Worm (Caenorhabditis elegans) whole organism, L4 larva: ENCODE measurements around the gene C39E6.2.

Experiments used
- D1046.2 ChIP-seq: fragments of 200-800 bp; sonication (Bioruptor generic); IDR thresholded peaks from 2 replicates; pipeline ENCODE4 v1.3.6; 2022; ENCODE audit warnings: missing genetic modification characterization, missing compliant biosample characterization
- F10B5.3 ChIP-seq: sonication (generic microtip); optimal IDR thresholded peaks from 2 replicates; lab custom pipeline; 2016; ENCODE audit warnings: mild to moderate bottlenecking, missing genetic modification characterization, missing compliant biosample characterization
- F44E2.7 ChIP-seq: fragments of 200-800 bp; sonication (Bioruptor generic); IDR thresholded peaks from 2 replicates; pipeline ENCODE4 v2.1.2; 2022; ENCODE audit warnings: missing genetic modification characterization, missing compliant biosample characterization
- F49E8.2 ChIP-seq: sonication (generic microtip); optimal IDR thresholded peaks from 2 replicates; lab custom pipeline; 2016; ENCODE audit warnings: missing compliant biosample characterization, mild to moderate bottlenecking, missing genetic modification characterization, borderline replicate concordance
- T26A8.4 ChIP-seq: fragments of 200-800 bp; sonication (Bioruptor generic); IDR thresholded peaks from 2 replicates; pipeline ENCODE4 v1.3.6; 2022; ENCODE audit warnings: missing genetic modification characterization, missing compliant biosample characterization
- Y105C5A.15 ChIP-seq: fragments of 200-800 bp; sonication (Bioruptor generic); IDR thresholded peaks from 2 replicates; pipeline ENCODE4 v1.3.6; 2022; ENCODE audit warnings: missing genetic modification characterization, missing compliant biosample characterization
- Y48G9A.11 ChIP-seq: fragments of 200-800 bp; sonication (Bioruptor generic); IDR thresholded peaks from 2 replicates; pipeline ENCODE4 v1.3.6; 2022; ENCODE audit warnings: missing genetic modification reagents, missing genetic modification characterization, missing compliant biosample characterization
- Y5F2A.4 ChIP-seq: fragments of 200-800 bp; sonication (Bioruptor generic); optimal IDR thresholded peaks from 2 replicates; lab custom pipeline; 2018; ENCODE audit warnings: mild to moderate bottlenecking, missing genetic modification characterization, missing compliant biosample characterization
- Y75B8A.6 ChIP-seq: fragments of 200-800 bp; sonication (Bioruptor generic); IDR thresholded peaks from 2 replicates; pipeline ENCODE4 v1.3.6; 2022; ENCODE audit warnings: missing genetic modification reagents, missing genetic modification characterization, missing compliant biosample characterization
- ama-1 ChIP-seq: fragments of 150-350 bp; optimal IDR thresholded peaks from 2 replicates; lab custom pipeline; 2014; ENCODE audit warnings: inconsistent platforms, mixed read lengths
- arid-1 ChIP-seq: fragments of 200-800 bp; sonication (Bioruptor generic); conservative IDR thresholded peaks from 2 replicates; pipeline ENCODE4 v1.3.6; 2022; ENCODE audit warnings: missing genetic modification reagents, missing genetic modification characterization, missing compliant biosample characterization
- attf-4 ChIP-seq: sonication (generic microtip); optimal IDR thresholded peaks from 3 replicates; lab custom pipeline; 2017; ENCODE audit warnings: missing biosample characterization, missing genetic modification characterization
- ceh-20 ChIP-seq: fragments of 200-800 bp; sonication (Bioruptor generic); IDR thresholded peaks from 2 replicates; pipeline ENCODE4 v1.3.6; 2022; ENCODE audit warnings: missing genetic modification reagents, missing genetic modification characterization, missing compliant biosample characterization
- ceh-32 ChIP-seq: sonication (generic microtip); optimal IDR thresholded peaks from 2 replicates; lab custom pipeline; 2016; ENCODE audit warnings: mild to moderate bottlenecking, missing genetic modification characterization, missing compliant biosample characterization; ENCODE audit not compliant: poor library complexity
- ceh-62 ChIP-seq: sonication (generic microtip); optimal IDR thresholded peaks from 2 replicates; lab custom pipeline; 2017; ENCODE audit warnings: missing biosample characterization, missing genetic modification characterization
- ceh-82 ChIP-seq: sonication (generic microtip); optimal IDR thresholded peaks from 2 replicates; lab custom pipeline; 2017; ENCODE audit warnings: missing biosample characterization, missing genetic modification characterization
- ctbp-1 ChIP-seq: fragments of 200-800 bp; sonication (Bioruptor generic); IDR thresholded peaks from 2 replicates; pipeline ENCODE4 v1.3.6; 2022; ENCODE audit warnings: missing genetic modification reagents, missing genetic modification characterization, missing compliant biosample characterization
- daf-12 ChIP-seq: fragments of 150-350 bp; optimal IDR thresholded peaks from 2 replicates; lab custom pipeline; 2014; ENCODE audit warnings: missing biosample characterization, missing genetic modification reagents, missing genetic modification characterization
- daf-16 ChIP-seq, 3 experiments: sonication (generic microtip); optimal IDR thresholded peaks; 2 replicates each; lab custom pipeline; 2016 to 2017; ENCODE audit warnings: missing genetic modification characterization in 3 of 3, missing genetic modification reagents in 3 of 3, mild to moderate bottlenecking in 2 of 3, missing compliant biosample characterization in 2 of 3, missing biosample characterization in 1 of 3, moderate library complexity in 1 of 3
- daf-8 ChIP-seq: fragments of 200-800 bp; sonication (Bioruptor generic); IDR thresholded peaks from 2 replicates; pipeline ENCODE4 v1.3.6; 2022; ENCODE audit warnings: missing genetic modification characterization, missing compliant biosample characterization
- dmd-6 ChIP-seq: fragments of 200-800 bp; sonication (Bioruptor generic); IDR thresholded peaks from 2 replicates; pipeline ENCODE4 v1.3.6; 2022; ENCODE audit warnings: missing genetic modification reagents, missing genetic modification characterization, missing compliant biosample characterization
- dmd-8 ChIP-seq: fragments of 200-800 bp; sonication (Bioruptor generic); IDR thresholded peaks from 2 replicates; pipeline ENCODE4 v1.3.6; 2022; ENCODE audit warnings: missing genetic modification characterization, missing compliant biosample characterization
- dmd-9 ChIP-seq: fragments of 200-800 bp; sonication (Bioruptor generic); IDR thresholded peaks from 2 replicates; pipeline ENCODE4 v1.3.6; 2022; ENCODE audit warnings: missing genetic modification reagents, missing genetic modification characterization, missing compliant biosample characterization
- dpl-1 ChIP-seq: fragments of 150-350 bp; optimal IDR thresholded peaks from 2 replicates; lab custom pipeline; 2014; ENCODE audit warnings: missing biosample characterization, missing genetic modification reagents, missing genetic modification characterization
- duxl-1 ChIP-seq: sonication (generic microtip); optimal IDR thresholded peaks from 2 replicates; lab custom pipeline; 2016; ENCODE audit warnings: mild to moderate bottlenecking, missing genetic modification characterization, moderate library complexity, missing compliant biosample characterization; ENCODE audit not compliant: poor library complexity
- egl-27 ChIP-seq: sonication (generic microtip); optimal IDR thresholded peaks from 3 replicates; lab custom pipeline; 2017; ENCODE audit warnings: missing biosample characterization, missing genetic modification reagents, missing genetic modification characterization
- fkh-10 ChIP-seq: fragments of 150-350 bp; optimal IDR thresholded peaks from 2 replicates; lab custom pipeline; 2014; ENCODE audit warnings: missing biosample characterization, missing genetic modification reagents, missing genetic modification characterization
- fos-1 ChIP-seq: fragments of 150-350 bp; optimal IDR thresholded peaks from 2 replicates; lab custom pipeline; 2014; ENCODE audit warnings: missing biosample characterization, missing genetic modification characterization
- gei-8 ChIP-seq: fragments of 200-800 bp; sonication (Bioruptor generic); optimal IDR thresholded peaks from 2 replicates; lab custom pipeline; 2018; ENCODE audit warnings: mild to moderate bottlenecking, missing genetic modification characterization, missing compliant biosample characterization
- hif-1 ChIP-seq, 2 experiments: sonication (generic microtip); optimal IDR thresholded peaks; 2 replicates each; lab custom pipeline; 2016 to 2017; ENCODE audit warnings: missing compliant biosample characterization in 2 of 2, missing genetic modification characterization in 2 of 2, missing genetic modification reagents in 2 of 2, missing genotype in 2 of 2, mild to moderate bottlenecking in 1 of 2
- hlh-11 ChIP-seq: fragments of 200-800 bp; sonication (Bioruptor generic); optimal IDR thresholded peaks from 2 replicates; lab custom pipeline; 2018; ENCODE audit warnings: mild to moderate bottlenecking, missing genetic modification characterization, missing compliant biosample characterization
- hmg-1.1 ChIP-seq: fragments of 200-800 bp; sonication (Bioruptor generic); IDR thresholded peaks from 2 replicates; pipeline ENCODE4 v1.3.6; 2022; ENCODE audit warnings: missing genetic modification reagents, missing genetic modification characterization, missing compliant biosample characterization
- jun-1 ChIP-seq: fragments of 150-350 bp; optimal IDR thresholded peaks from 2 replicates; lab custom pipeline; 2014; ENCODE audit warnings: missing biosample characterization, missing genetic modification reagents, missing genetic modification characterization
- lim-7 ChIP-seq: fragments of 200-800 bp; sonication (Bioruptor generic); IDR thresholded peaks from 2 replicates; pipeline ENCODE4 v1.3.6; 2022; ENCODE audit warnings: missing genetic modification characterization, missing compliant biosample characterization
- lin-38 ChIP-seq: fragments of 200-800 bp; sonication (Bioruptor generic); IDR thresholded peaks from 2 replicates; pipeline ENCODE4 v1.3.6; 2022; ENCODE audit warnings: missing genetic modification reagents, missing genetic modification characterization, missing compliant biosample characterization
- madf-5 ChIP-seq, 2 experiments: fragments of 200-800 bp; sonication (Bioruptor generic); IDR thresholded peaks; 2 replicates each; pipeline ENCODE4 v1.3.6; 2022; ENCODE audit warnings: missing compliant biosample characterization in 2 of 2, missing genetic modification characterization in 2 of 2
- nhr-102 ChIP-seq: sonication (generic microtip); optimal IDR thresholded peaks from 2 replicates; lab custom pipeline; 2016; ENCODE audit warnings: mild to moderate bottlenecking, missing genetic modification characterization, moderate library complexity, missing compliant biosample characterization
- nhr-11 ChIP-seq: fragments of 150-350 bp; optimal IDR thresholded peaks from 2 replicates; lab custom pipeline; 2014; ENCODE audit warnings: missing biosample characterization, missing genetic modification characterization
- nhr-48 ChIP-seq: sonication (generic microtip); optimal IDR thresholded peaks from 2 replicates; lab custom pipeline; 2016; ENCODE audit warnings: mild to moderate bottlenecking, missing genetic modification characterization, missing compliant biosample characterization
- nhr-76 ChIP-seq: fragments of 150-350 bp; optimal IDR thresholded peaks from 2 replicates; lab custom pipeline; 2014; ENCODE audit warnings: missing biosample characterization, missing genetic modification characterization
- nhr-77 ChIP-seq: fragments of 150-350 bp; optimal IDR thresholded peaks from 2 replicates; lab custom pipeline; 2014; ENCODE audit warnings: missing biosample characterization, missing genetic modification characterization
- pha-4 ChIP-seq, 2 experiments: fragments of 150-350 bp in 1 of 2; fragments of 200-800 bp in 1 of 2; sonication (Bioruptor generic) in 1 of 2; IDR thresholded peaks in 1 of 2; optimal IDR thresholded peaks in 1 of 2; 2 replicates each; pipeline versions ENCODE4 v1.3.6 to Lab custom; 2014 to 2022; ENCODE audit warnings: missing genetic modification characterization in 2 of 2, missing genetic modification reagents in 2 of 2, missing biosample characterization in 1 of 2, missing compliant biosample characterization in 1 of 2
- pqm-1 ChIP-seq: sonication (generic microtip); optimal IDR thresholded peaks from 2 replicates; lab custom pipeline; 2017; ENCODE audit warnings: missing biosample characterization, missing genetic modification characterization
- set-16 ChIP-seq: fragments of 200-800 bp; sonication (Bioruptor generic); IDR thresholded peaks from 2 replicates; pipeline ENCODE4 v1.3.6; 2022; ENCODE audit warnings: missing genetic modification reagents, missing genetic modification characterization, missing compliant biosample characterization
- snpc-1.2 ChIP-seq: fragments of 200-800 bp; sonication (Bioruptor generic); IDR thresholded peaks from 2 replicates; pipeline ENCODE4 v1.3.6; 2022; ENCODE audit warnings: missing genetic modification reagents, missing genetic modification characterization, missing compliant biosample characterization
- spr-3 ChIP-seq: fragments of 200-800 bp; sonication (Bioruptor generic); optimal IDR thresholded peaks from 2 replicates; lab custom pipeline; 2018; ENCODE audit warnings: mild to moderate bottlenecking, missing genetic modification characterization, missing compliant biosample characterization
- tag-97 ChIP-seq: fragments of 200-800 bp; sonication (Bioruptor generic); IDR thresholded peaks from 2 replicates; pipeline ENCODE4 v1.3.6; 2022; ENCODE audit warnings: missing genetic modification characterization, missing compliant biosample characterization
- tra-1 ChIP-seq: fragments of 200-800 bp; sonication (Bioruptor generic); IDR thresholded peaks from 2 replicates; pipeline ENCODE4 v1.3.6; 2022; ENCODE audit warnings: missing genetic modification reagents, missing genetic modification characterization, missing compliant biosample characterization
- zag-1 ChIP-seq: fragments of 150-350 bp; optimal IDR thresholded peaks from 2 replicates; lab custom pipeline; 2014; ENCODE audit warnings: missing biosample characterization, missing genetic modification characterization
- zip-11 ChIP-seq: fragments of 200-800 bp; sonication (Bioruptor generic); IDR thresholded peaks from 2 replicates; pipeline ENCODE4 v1.3.6; 2022; ENCODE audit warnings: missing genetic modification characterization, missing compliant biosample characterization
- zip-2 ChIP-seq: fragments of 150-350 bp; optimal IDR thresholded peaks from 2 replicates; lab custom pipeline; 2014; ENCODE audit warnings: missing biosample characterization, missing genetic modification characterization

Gene C39E6.2

DNA sequence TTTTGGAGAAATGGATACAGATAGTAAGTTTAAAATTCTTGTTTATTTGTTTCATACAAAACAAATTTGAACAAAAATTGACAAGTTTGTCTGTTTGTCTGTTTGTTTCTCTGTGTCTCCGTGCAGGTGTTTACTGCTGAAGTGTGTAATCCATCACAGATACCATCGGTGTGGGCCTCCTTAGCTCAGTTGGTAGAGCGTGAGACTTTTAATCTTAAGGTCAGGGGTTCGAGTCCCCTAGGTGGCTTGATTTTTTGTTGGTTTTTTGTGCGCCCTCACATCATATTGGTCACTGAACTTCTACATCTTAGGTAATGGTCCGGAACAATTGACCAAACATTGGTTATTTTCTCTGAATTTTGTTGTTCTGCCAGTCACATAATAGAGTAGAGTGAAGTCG, 34.0 kb upstream of the C39E6.2 start (continued):
- peak; percentile 47; the same call in 1 of the 2 replicates for TF ChIP-seq dmd-9 (GFP tag; lab: Robert Waterston, UW)
- peak; percentile 46 for TF ChIP-seq Y5F2A.4
- TF ChIP-seq zip-11: no peak
- TF ChIP-seq fkh-10: no peak
- TF ChIP-seq pha-4 (GFP tag; IDR thresholded peaks at IDR 0.05; lab: Robert Waterston, UW): peak; percentile 84
- no peak for TF ChIP-seq pha-4 (tag; optimal IDR thresholded peaks at IDR 0.05; lab: Kevin White, UChicago)
- peak; percentile 70 for TF ChIP-seq dmd-6 (GFP tag; lab: Robert Waterston, UW)
- TF ChIP-seq ceh-82 (tag; lab: Kevin White, UChicago): no peak
- peak; percentile 65 for TF ChIP-seq nhr-102 (tag; lab: Kevin White, UChicago)
- TF ChIP-seq dpl-1: no peak
- peak; percentile 76 for TF ChIP-seq lin-38 (GFP tag; lab: Robert Waterston, UW)
- TF ChIP-seq pqm-1 (tag; lab: Kevin White, UChicago): peak; percentile 11
- TF ChIP-seq ama-1 (lab: Kevin White, UChicago): no peak
- TF ChIP-seq F49E8.2 (tag; lab: Kevin White, UChicago): peak; percentile 38
- peak; percentile 51 for TF ChIP-seq F10B5.3 (tag; lab: Kevin White, UChicago)
- TF ChIP-seq D1046.2: peak; percentile 60; the same call in 1 of the 2 replicates
- TF ChIP-seq set-16: no peak
- TF ChIP-seq zip-2: no peak
- peak; percentile 43 for TF ChIP-seq gei-8
- TF ChIP-seq Y105C5A.15 (GFP tag; lab: Robert Waterston, UW): 0 out of 2 replicates have a peak, but pooled peaks have one; percentile 70
- TF ChIP-seq T26A8.4 (GFP tag; lab: Robert Waterston, UW): no peak
- TF ChIP-seq ctbp-1: peak; percentile 85
- TF ChIP-seq egl-27: no peak
- TF ChIP-seq ceh-32: no peak
- TF ChIP-seq lim-7 (GFP tag; lab: Robert Waterston, UW): peak; percentile 98
- peak; percentile 73 for TF ChIP-seq hmg-1.1 (GFP tag; lab: Robert Waterston, UW)
- TF ChIP-seq nhr-48: peak; percentile 29
- no peak for TF ChIP-seq ceh-62
- peak; percentile 72; the same call in 1 of the 2 replicates for TF ChIP-seq ceh-20 (GFP tag; lab: Robert Waterston, UW)
- TF ChIP-seq Y48G9A.11 (GFP tag; lab: Robert Waterston, UW): peak; percentile 66; the same call in 1 of the 2 replicates
- TF ChIP-seq duxl-1 (tag; lab: Kevin White, UChicago): peak; percentile 89
- peak; percentile 76 to 77; a peak in 2 of 4 replicates for TF ChIP-seq madf-5 (GFP tag; IDR thresholded peaks at IDR 0.05; lab: Robert Waterston, UW)
- TF ChIP-seq fos-1: no peak
- peak; percentile 60 for TF ChIP-seq hlh-11 (tag; lab: Kevin White, UChicago)
- TF ChIP-seq spr-3: peak; percentile 1
- no peak for TF ChIP-seq nhr-77 (tag; lab: Kevin White, UChicago)
- peak in 1 of 2 experiments; percentile 33 for TF ChIP-seq hif-1 (tag; optimal IDR thresholded peaks at IDR 0.05; lab: Kevin White, UChicago)
- peak; percentile 90 for TF ChIP-seq dmd-8 (GFP tag; lab: Robert Waterston, UW)
- no peak for TF ChIP-seq nhr-76 (tag; lab: Kevin White, UChicago)
- TF ChIP-seq tra-1 (GFP tag; lab: Robert Waterston, UW): peak; percentile 85
- TF ChIP-seq Y75B8A.6 (GFP tag; lab: Robert Waterston, UW): no peak
- peak; percentile 89 for TF ChIP-seq arid-1 (GFP tag; lab: Robert Waterston, UW)
- no peak for TF ChIP-seq tag-97 (GFP tag; lab: Robert Waterston, UW)
- TF ChIP-seq daf-8 (GFP tag; lab: Robert Waterston, UW): no peak
- TF ChIP-seq daf-12 (tag; lab: Kevin White, UChicago): no peak
- TF ChIP-seq nhr-11 (tag; lab: Kevin White, UChicago): peak; percentile 6
- TF ChIP-seq F44E2.7 (GFP tag; lab: Robert Waterston, UW): peak; percentile 78; the same call in 1 of the 2 replicates
- TF ChIP-seq attf-4 (tag; lab: Kevin White, UChicago): no peak
- TF ChIP-seq snpc-1.2 (GFP tag; lab: Robert Waterston, UW): peak; percentile 90
- no peak for TF ChIP-seq jun-1 (tag; lab: Kevin White, UChicago)
- TF ChIP-seq zag-1 (tag; lab: Kevin White, UChicago): no peak
- TF ChIP-seq daf-16 (GFP tag; optimal IDR thresholded peaks at IDR 0.05; lab: Kevin White, UChicago): peak; percentile 51 to 67
- TF ChIP-seq daf-16 (tag; optimal IDR thresholded peaks at IDR 0.05; lab: Kevin White, UChicago): peak; percentile 76
